Worm (Caenorhabditis elegans) whole organism, L4 larva: ENCODE measurements around the gene nspd-4.

Experiments
- F44E2.7 ChIP-seq: fragments of 200-800 bp; sonication (Bioruptor generic); IDR thresholded peaks from 2 replicates; pipeline ENCODE4 v2.1.2; 2022; ENCODE audit warnings: missing genetic modification characterization, missing compliant biosample characterization
- T26A8.4 ChIP-seq: fragments of 200-800 bp; sonication (Bioruptor generic); IDR thresholded peaks from 2 replicates; pipeline ENCODE4 v1.3.6; 2022; ENCODE audit warnings: missing genetic modification characterization, missing compliant biosample characterization
- Y48G9A.11 ChIP-seq: fragments of 200-800 bp; sonication (Bioruptor generic); IDR thresholded peaks from 2 replicates; pipeline ENCODE4 v1.3.6; 2022; ENCODE audit warnings: missing genetic modification reagents, missing genetic modification characterization, missing compliant biosample characterization
- Y5F2A.4 ChIP-seq: fragments of 200-800 bp; sonication (Bioruptor generic); optimal IDR thresholded peaks from 2 replicates; lab custom pipeline; 2018; ENCODE audit warnings: mild to moderate bottlenecking, missing genetic modification characterization, missing compliant biosample characterization
- ZK337.2 ChIP-seq: fragments of 200-800 bp; sonication (Bioruptor generic); IDR thresholded peaks from 2 replicates; pipeline ENCODE4 v1.3.6; 2022; ENCODE audit warnings: missing genetic modification reagents, missing genetic modification characterization, missing compliant biosample characterization
- aha-1 ChIP-seq: fragments of 150-350 bp; peaks from one replicate; lab custom pipeline; 2014; ENCODE audit warnings: missing biosample characterization, missing genetic modification characterization
- aly-2 ChIP-seq: sonication (generic microtip); optimal IDR thresholded peaks from 2 replicates; lab custom pipeline; 2018; ENCODE audit warnings: missing biosample characterization, missing genetic modification characterization
- ceh-44 ChIP-seq: fragments of 200-800 bp; sonication (Bioruptor generic); IDR thresholded peaks from 2 replicates; pipeline ENCODE4 v1.3.6; 2022; ENCODE audit warnings: missing genetic modification reagents, missing genetic modification characterization, missing compliant biosample characterization
- ces-1 ChIP-seq: fragments of 150-350 bp; sonication (generic microtip); optimal IDR thresholded peaks from 4 replicates; lab custom pipeline; 2014; ENCODE audit warnings: missing biosample characterization, missing genetic modification reagents, missing genetic modification characterization
- cey-2 ChIP-seq: sonication (generic microtip); optimal IDR thresholded peaks from 3 replicates; lab custom pipeline; 2017; ENCODE audit warnings: missing genetic modification characterization, mild to moderate bottlenecking, missing compliant biosample characterization, antibody characterized with exemption, borderline replicate concordance; ENCODE audit not compliant: insufficient read depth
- daf-16 ChIP-seq, 3 experiments: sonication (generic microtip); optimal IDR thresholded peaks; 2 replicates each; lab custom pipeline; 2016 to 2017; ENCODE audit warnings: missing genetic modification characterization in 3 of 3, missing genetic modification reagents in 3 of 3, mild to moderate bottlenecking in 2 of 3, missing compliant biosample characterization in 2 of 3, missing biosample characterization in 1 of 3, moderate library complexity in 1 of 3
- daf-19 ChIP-seq: fragments of 200-800 bp; sonication (Bioruptor generic); conservative IDR thresholded peaks from 2 replicates; pipeline ENCODE4 v1.3.6; 2022; ENCODE audit warnings: missing genetic modification characterization, missing compliant biosample characterization
- dmd-6 ChIP-seq: fragments of 200-800 bp; sonication (Bioruptor generic); IDR thresholded peaks from 2 replicates; pipeline ENCODE4 v1.3.6; 2022; ENCODE audit warnings: missing genetic modification reagents, missing genetic modification characterization, missing compliant biosample characterization
- dmd-8 ChIP-seq: fragments of 200-800 bp; sonication (Bioruptor generic); IDR thresholded peaks from 2 replicates; pipeline ENCODE4 v1.3.6; 2022; ENCODE audit warnings: missing genetic modification characterization, missing compliant biosample characterization
- dmd-9 ChIP-seq: fragments of 200-800 bp; sonication (Bioruptor generic); IDR thresholded peaks from 2 replicates; pipeline ENCODE4 v1.3.6; 2022; ENCODE audit warnings: missing genetic modification reagents, missing genetic modification characterization, missing compliant biosample characterization
- gei-8 ChIP-seq: fragments of 200-800 bp; sonication (Bioruptor generic); optimal IDR thresholded peaks from 2 replicates; lab custom pipeline; 2018; ENCODE audit warnings: mild to moderate bottlenecking, missing genetic modification characterization, missing compliant biosample characterization
- hlh-30 ChIP-seq: sonication (generic microtip); optimal IDR thresholded peaks from 2 replicates; lab custom pipeline; 2017; ENCODE audit warnings: antibody characterized with exemption, mild to moderate bottlenecking, missing genetic modification characterization, missing compliant biosample characterization; ENCODE audit not compliant: insufficient read depth
- lin-15B ChIP-seq: fragments of 150-350 bp; sonication (generic microtip); optimal IDR thresholded peaks from 3 replicates; lab custom pipeline; 2014; ENCODE audit warnings: missing biosample characterization, missing genetic modification characterization
- lin-38 ChIP-seq: fragments of 200-800 bp; sonication (Bioruptor generic); IDR thresholded peaks from 2 replicates; pipeline ENCODE4 v1.3.6; 2022; ENCODE audit warnings: missing genetic modification reagents, missing genetic modification characterization, missing compliant biosample characterization
- madf-9 ChIP-seq: fragments of 200-800 bp; sonication (Bioruptor generic); conservative IDR thresholded peaks from 2 replicates; pipeline ENCODE4 v1.3.6; 2022; ENCODE audit warnings: missing genetic modification reagents, missing genetic modification characterization, missing compliant biosample characterization
- mdl-1 ChIP-seq, 2 experiments: fragments of 150-350 bp in 1 of 2; sonication (generic microtip) in 1 of 2; optimal IDR thresholded peaks; 2 replicates each; lab custom pipeline; 2014 to 2017; ENCODE audit warnings: missing biosample characterization in 2 of 2, missing genetic modification characterization in 2 of 2
- mdt-29 ChIP-seq: fragments of 200-800 bp; sonication (Bioruptor generic); IDR thresholded peaks from 2 replicates; pipeline ENCODE4 v1.3.6; 2022; ENCODE audit warnings: missing genetic modification reagents, missing genetic modification characterization, missing compliant biosample characterization
- mep-1 ChIP-seq: fragments of 150-350 bp; sonication (generic microtip); optimal IDR thresholded peaks from 3 replicates; lab custom pipeline; 2014; ENCODE audit warnings: missing biosample characterization, missing genetic modification characterization
- mxl-2 ChIP-seq: fragments of 200-800 bp; sonication (Bioruptor generic); conservative IDR thresholded peaks from 2 replicates; pipeline ENCODE4 v1.3.6; 2022; ENCODE audit warnings: missing genetic modification reagents, missing genetic modification characterization, missing compliant biosample characterization
- nhr-237 ChIP-seq: sonication (generic microtip); optimal IDR thresholded peaks from 2 replicates; lab custom pipeline; 2017; ENCODE audit warnings: missing biosample characterization, missing genetic modification characterization
- nhr-28 ChIP-seq: fragments of 150-350 bp; optimal IDR thresholded peaks from 2 replicates; lab custom pipeline; 2014; ENCODE audit warnings: missing biosample characterization, missing genetic modification characterization
- nhr-48 ChIP-seq: sonication (generic microtip); optimal IDR thresholded peaks from 2 replicates; lab custom pipeline; 2016; ENCODE audit warnings: mild to moderate bottlenecking, missing genetic modification characterization, missing compliant biosample characterization
- nhr-6 ChIP-seq: fragments of 150-350 bp; optimal IDR thresholded peaks from 2 replicates; lab custom pipeline; 2014; ENCODE audit warnings: missing biosample characterization, missing genetic modification characterization
- nhr-76 ChIP-seq: fragments of 150-350 bp; optimal IDR thresholded peaks from 2 replicates; lab custom pipeline; 2014; ENCODE audit warnings: missing biosample characterization, missing genetic modification characterization
- nhr-77 ChIP-seq: fragments of 150-350 bp; optimal IDR thresholded peaks from 2 replicates; lab custom pipeline; 2014; ENCODE audit warnings: missing biosample characterization, missing genetic modification characterization
- php-3 ChIP-seq: fragments of 200-800 bp; sonication (Bioruptor generic); IDR thresholded peaks from 2 replicates; pipeline ENCODE4 v1.3.6; 2022; ENCODE audit warnings: missing genetic modification reagents, missing genetic modification characterization, missing compliant biosample characterization
- pqm-1 ChIP-seq: sonication (generic microtip); optimal IDR thresholded peaks from 2 replicates; lab custom pipeline; 2017; ENCODE audit warnings: missing biosample characterization, missing genetic modification characterization
- rbr-2 ChIP-seq: sonication (generic microtip); optimal IDR thresholded peaks from 2 replicates; lab custom pipeline; 2016; ENCODE audit warnings: missing genotype, missing genetic modification characterization, missing compliant biosample characterization
- saeg-2 ChIP-seq: fragments of 200-800 bp; sonication (Bioruptor generic); IDR thresholded peaks from 2 replicates; pipeline ENCODE4 v1.3.6; 2022; ENCODE audit warnings: missing genetic modification reagents, missing genetic modification characterization, missing compliant biosample characterization
- skn-1 ChIP-seq: fragments of 150-350 bp; optimal IDR thresholded peaks from 2 replicates; lab custom pipeline; 2014; ENCODE audit warnings: missing biosample characterization, missing genetic modification characterization
- spr-1 ChIP-seq: sonication (generic microtip); optimal IDR thresholded peaks from 2 replicates; lab custom pipeline; 2016; ENCODE audit warnings: mild to moderate bottlenecking, missing genetic modification characterization, missing compliant biosample characterization
- unc-39 ChIP-seq: sonication (generic microtip); optimal IDR thresholded peaks from 2 replicates; lab custom pipeline; 2017; ENCODE audit warnings: missing biosample characterization, missing genetic modification characterization
- unc-62 ChIP-seq, 3 experiments: fragments of 150-350 bp in 1 of 3; sonication (generic microtip); optimal IDR thresholded peaks in 2 of 3; peaks in 1 of 3; 1 replicate in 1 of 3; 2 replicates in 2 of 3; lab custom pipeline; 2014 to 2017; ENCODE audit warnings: missing biosample characterization in 3 of 3, missing genetic modification characterization in 3 of 3, missing genetic modification reagents in 3 of 3, missing genotype in 1 of 3
- vab-7 ChIP-seq: fragments of 200-800 bp; sonication (Bioruptor generic); IDR thresholded peaks from 2 replicates; pipeline ENCODE4 v1.3.6; 2022; ENCODE audit warnings: missing genetic modification reagents, missing genetic modification characterization, missing compliant biosample characterization
- zip-2 ChIP-seq: fragments of 150-350 bp; optimal IDR thresholded peaks from 2 replicates; lab custom pipeline; 2014; ENCODE audit warnings: missing biosample characterization, missing genetic modification characterization
- ztf-11 ChIP-seq: fragments of 150-350 bp; optimal IDR thresholded peaks from 2 replicates; lab custom pipeline; 2014; ENCODE audit warnings: missing biosample characterization, missing genetic modification characterization

The nspd-4 gene

ce11 chrII:4827734-4828609 is 14.4 kb upstream of the nspd-4 start, which contains the start of the genes fbxb-88 and tbck-1 (continued):
- TF ChIP-seq Y48G9A.11 (GFP tag; lab: Robert Waterston, UW) (no peak), pqm-1 (tag; lab: Kevin White, UChicago) (no peak), nhr-77 (tag; lab: Kevin White, UChicago) (no peak)

ce11 chrII:4834761-4835160 is 7.6 kb upstream of the nspd-4 start, which contains the start of the genes C33F10.11 and C33F10.1:
Gene C33F10.11 (minus strand): TSS chrII:4834861.
Gene C33F10.1 (plus strand): TSS chrII:4835023.
- no peak for TF ChIP-seq aly-2 (tag; lab: Kevin White, UChicago)
- TF ChIP-seq hlh-30 (tag; lab: Kevin White, UChicago) = no peak
- TF ChIP-seq skn-1 (tag; lab: Kevin White, UChicago) = no peak
- TF ChIP-seq daf-19 (GFP tag; lab: Robert Waterston, UW) = no peak
- no peak for TF ChIP-seq mep-1 (tag; lab: Kevin White, UChicago)
- TF ChIP-seq F44E2.7 (GFP tag; lab: Robert Waterston, UW) = no peak
- TF ChIP-seq saeg-2 = no peak

ce11 chrII:4837659-4838058 is 4.7 kb upstream of the nspd-4 start, which contains the start of gene C33F10.12:
Gene C33F10.12 (minus strand): TSS chrII:4837759.
- TF ChIP-seq unc-39 = no peak
- no peak for TF ChIP-seq nhr-48 (tag; lab: Kevin White, UChicago)
- TF ChIP-seq unc-62 (GFP tag; optimal IDR thresholded peaks at IDR 0.05 in 1 of 2; lab: Kevin White, UChicago) = no peak
- TF ChIP-seq unc-62 (tag; optimal IDR thresholded peaks at IDR 0.05; lab: Kevin White, UChicago) = no peak
- no peak for TF ChIP-seq vab-7
- no peak for TF ChIP-seq lin-15B (tag; lab: Kevin White, UChicago)
- no peak for TF ChIP-seq Y5F2A.4 (GFP tag; lab: Kevin White, UChicago)
- no peak for TF ChIP-seq php-3 (GFP tag; lab: Robert Waterston, UW)
- no peak for TF ChIP-seq rbr-2 (tag; lab: Kevin White, UChicago)
- no peak for TF ChIP-seq dmd-6
- no peak for TF ChIP-seq cey-2 (tag; lab: Kevin White, UChicago)
- no peak for TF ChIP-seq daf-16 (GFP tag; optimal IDR thresholded peaks at IDR 0.05; lab: Kevin White, UChicago)
- no peak for TF ChIP-seq daf-16 (tag; optimal IDR thresholded peaks at IDR 0.05; lab: Kevin White, UChicago)
- no peak for TF ChIP-seq aha-1 (tag; lab: Kevin White, UChicago)
- no peak for TF ChIP-seq dmd-8 (GFP tag; lab: Robert Waterston, UW)
- no peak for TF ChIP-seq zip-2 (tag; lab: Kevin White, UChicago)
- no peak for TF ChIP-seq nhr-76 (tag; lab: Kevin White, UChicago)
- TF ChIP-seq nhr-6 = no peak
- no peak for TF ChIP-seq mdt-29

- no peak for TF ChIP-seq gei-8
- no peak for TF ChIP-seq dmd-8 (GFP tag; lab: Robert Waterston, UW)
- no peak for TF ChIP-seq lin-15B (tag; lab: Kevin White, UChicago)
- no peak for TF ChIP-seq ztf-11 (tag; lab: Kevin White, UChicago)
- no peak for TF ChIP-seq ceh-44 (GFP tag; lab: Robert Waterston, UW)
- no peak for TF ChIP-seq pqm-1 (tag; lab: Kevin White, UChicago)
- TF ChIP-seq, all 104 proteins: peak for 0
Observed at ce11 chrII:4849885-4850284, 7.5 kb downstream of the nspd-4 start, which contains the start of gene T23B7.3. Gene T23B7.3 (plus strand): TSS chrII:4850185.

- peak; percentile 80 for TF ChIP-seq mxl-2 (GFP tag; lab: Robert Waterston, UW)
- peak; percentile 89 for TF ChIP-seq nhr-48 (tag; lab: Kevin White, UChicago)
- no peak for TF ChIP-seq nhr-237 (tag; lab: Kevin White, UChicago)
- peak; percentile 93 for TF ChIP-seq nhr-6
- peak; percentile 90 for TF ChIP-seq dmd-9
- TF ChIP-seq mdl-1 (tag; optimal IDR thresholded peaks at IDR 0.05; lab: Kevin White, UChicago) = peak in 1 of 2 experiments; percentile 51
- peak; percentile 83 for TF ChIP-seq nhr-28 (tag; lab: Kevin White, UChicago)
- TF ChIP-seq spr-1 (tag; lab: Kevin White, UChicago) = peak; percentile 94
- TF ChIP-seq ces-1 (GFP tag; lab: Kevin White, UChicago) = peak; percentile 52
- peak; percentile 92 for TF ChIP-seq lin-38 (GFP tag; lab: Robert Waterston, UW)
- TF ChIP-seq T26A8.4 (GFP tag; lab: Robert Waterston, UW) = peak; percentile 95
- TF ChIP-seq madf-9 (GFP tag; lab: Robert Waterston, UW) = peak; percentile 63
- peak; percentile 56; the same call in 1 of the 2 replicates for TF ChIP-seq ZK337.2 (GFP tag; lab: Robert Waterston, UW)
- TF ChIP-seq lin-15B (tag; lab: Kevin White, UChicago) = peak; percentile 50
Observed at ce11 chrII:4851594-4852106, 9.2 kb downstream of the nspd-4 start, which contains the start of gene dnj-9. Gene dnj-9 (plus strand): TSS chrII:4852056.
